Worm (Caenorhabditis elegans) whole organism, L3 larva: ENCODE data around the gene D1022.4.

Experiments
- ama-1 ChIP-seq: fragments of 150-350 bp; optimal IDR thresholded peaks from 2 replicates; lab custom pipeline; 2018
- ceh-82 ChIP-seq: fragments of 150-350 bp; optimal IDR thresholded peaks from 2 replicates; lab custom pipeline; 2014; ENCODE audit warnings: missing biosample characterization, missing genetic modification characterization
- daf-12 ChIP-seq: fragments of 150-350 bp; optimal IDR thresholded peaks from 2 replicates; lab custom pipeline; 2014; ENCODE audit warnings: missing biosample characterization, missing genetic modification reagents, missing genetic modification characterization
- nhr-12 ChIP-seq: fragments of 150-350 bp; optimal IDR thresholded peaks from 2 replicates; lab custom pipeline; 2014; ENCODE audit warnings: missing biosample characterization, missing genetic modification characterization
- nhr-28 ChIP-seq: fragments of 150-350 bp; optimal IDR thresholded peaks from 2 replicates; lab custom pipeline; 2014; ENCODE audit warnings: missing biosample characterization, missing genetic modification characterization
- nhr-77 ChIP-seq: fragments of 150-350 bp; optimal IDR thresholded peaks from 2 replicates; lab custom pipeline; 2014; ENCODE audit warnings: missing biosample characterization, missing genetic modification characterization

DNA sequence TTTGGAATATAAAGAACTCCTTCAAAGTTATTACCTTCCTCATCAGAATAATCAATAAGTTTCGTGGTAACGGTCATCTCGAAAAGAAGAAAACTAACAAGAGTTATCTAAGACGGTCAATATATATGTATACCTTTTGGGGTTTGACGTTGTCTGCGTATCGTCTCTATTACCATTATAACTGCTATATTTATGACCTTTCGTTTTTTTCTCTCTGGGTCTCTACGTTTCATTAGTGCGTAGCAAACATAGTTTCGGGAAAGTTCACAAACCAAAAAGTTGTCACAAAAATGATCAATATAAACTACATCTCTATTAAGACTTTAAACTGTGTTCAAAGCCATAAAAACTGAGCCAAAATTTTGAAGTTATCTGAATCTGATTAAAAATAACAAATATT lies at the start of gene D1022.4:
- TF ChIP-seq nhr-12 (no peak), ama-1 (lab: Kevin White, UChicago) (no peak), ceh-82 (no peak), nhr-77 (tag; lab: Kevin White, UChicago) (no peak), nhr-28 (no peak), daf-12 (tag; lab: Kevin White, UChicago) (no peak)
